Fruit fly (Drosophila melanogaster) whole organism, adult: ENCODE data around the gene UK114.

Source experiments
- CG11617 ChIP-seq: fragments of 200-800 bp; sonication (Bioruptor generic); optimal IDR thresholded peaks from 2 replicates; lab custom pipeline; 2017; ENCODE audit warnings: mild to moderate bottlenecking, missing biosample characterization, missing genetic modification reagents, missing genetic modification characterization
- CG12768 ChIP-seq: fragments of 200-800 bp; sonication (Bioruptor generic); optimal IDR thresholded peaks from 2 replicates; lab custom pipeline; 2017; ENCODE audit warnings: missing biosample characterization, missing genetic modification characterization, mild to moderate bottlenecking, moderate library complexity, missing genetic modification reagents
- CG33017 ChIP-seq: fragments of 200-800 bp; sonication (Bioruptor generic); optimal IDR thresholded peaks from 2 replicates; lab custom pipeline; 2018; ENCODE audit warnings: missing biosample characterization, mild to moderate bottlenecking, missing genetic modification characterization, moderate library complexity
- CG5204 ChIP-seq: fragments of 200-800 bp; sonication (Bioruptor generic); optimal IDR thresholded peaks from 2 replicates; lab custom pipeline; 2016; ENCODE audit warnings: missing biosample characterization, missing genetic modification characterization
- CG7101 ChIP-seq: fragments of 200-800 bp; sonication (Bioruptor generic); optimal IDR thresholded peaks from 2 replicates; lab custom pipeline; 2018; ENCODE audit warnings: missing biosample characterization, mild to moderate bottlenecking, missing genetic modification characterization, moderate library complexity
- Clk ChIP-seq: fragments of 200-800 bp; sonication (Bioruptor generic); optimal IDR thresholded peaks from 2 replicates; lab custom pipeline; 2017; ENCODE audit warnings: missing biosample characterization, missing genetic modification characterization
- Hr96 ChIP-seq: fragments of 200-800 bp; sonication (Bioruptor generic); optimal IDR thresholded peaks from 2 replicates; lab custom pipeline; 2016; ENCODE audit warnings: missing biosample characterization, missing genetic modification characterization
- bab1 ChIP-seq: fragments of 200-800 bp; sonication (Bioruptor generic); optimal IDR thresholded peaks from 3 replicates; lab custom pipeline; 2019; ENCODE audit warnings: missing biosample characterization, mild to moderate bottlenecking, missing genetic modification characterization, moderate library complexity
- kay ChIP-seq: fragments of 200-800 bp; sonication (Bioruptor generic); peaks from one replicate; lab custom pipeline; 2016; ENCODE audit warnings: missing biosample characterization, missing genetic modification characterization, borderline replicate concordance
- ovo ChIP-seq: fragments of 200-800 bp; sonication (Bioruptor generic); optimal IDR thresholded peaks from 2 replicates; lab custom pipeline; 2016; ENCODE audit warnings: missing biosample characterization, missing genetic modification characterization
- pad ChIP-seq: fragments of 200-800 bp; sonication (Bioruptor generic); optimal IDR thresholded peaks from 3 replicates; lab custom pipeline; 2017; ENCODE audit warnings: missing biosample characterization, missing genetic modification characterization, mild to moderate bottlenecking, moderate library complexity, missing genetic modification reagents
- tj ChIP-seq: fragments of 200-800 bp; sonication (Bioruptor generic); optimal IDR thresholded peaks from 3 replicates; lab custom pipeline; 2017; ENCODE audit warnings: missing biosample characterization, mild to moderate bottlenecking, missing genetic modification characterization, moderate library complexity

DNA sequence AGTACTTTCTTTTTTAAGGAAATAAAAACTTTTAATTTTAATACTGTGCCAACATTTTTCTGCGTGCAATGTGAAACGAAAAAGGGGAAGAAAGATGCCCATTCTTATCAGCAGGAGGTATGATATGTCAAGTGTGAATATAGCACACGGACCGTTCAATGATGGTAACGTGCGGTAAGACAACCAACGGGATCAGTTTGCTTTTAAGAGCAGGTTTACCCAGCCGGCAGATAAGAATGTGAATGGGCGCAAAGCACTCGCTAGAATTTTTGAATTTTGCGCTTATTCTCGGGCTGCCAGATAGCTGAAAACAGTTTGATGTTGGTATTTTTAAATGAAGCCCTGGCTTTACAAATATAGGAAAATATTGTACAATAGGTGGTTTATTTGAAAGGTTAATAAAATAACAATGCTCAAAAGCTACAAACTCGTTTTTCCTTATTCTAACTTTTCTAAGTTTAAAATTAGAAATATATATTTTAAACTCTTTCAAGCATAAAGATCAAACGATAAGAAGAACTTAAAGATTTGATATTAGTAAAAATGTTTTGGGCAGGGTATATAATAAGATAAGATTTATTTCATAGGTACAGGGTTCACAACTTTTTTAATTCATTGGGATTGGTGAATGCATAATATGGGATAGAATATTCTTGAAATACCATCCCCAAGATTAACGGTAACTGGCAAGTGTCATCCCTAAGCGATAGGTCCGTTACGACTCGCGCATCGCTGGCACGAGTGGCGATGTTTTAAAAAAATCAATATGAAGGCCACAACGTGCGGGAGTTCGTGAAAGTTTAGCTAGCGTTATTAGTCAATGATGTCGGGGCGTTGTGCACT lies 26.5 kb downstream of the UK114 start, which contains the start of gene dao:
- TF ChIP-seq CG7101 (tag; lab: Kevin White, UChicago) (no peak), CG12768 (GFP tag; lab: Kevin White, UChicago) (no peak), tj (GFP tag; lab: Kevin White, UChicago) (no peak), ovo (peak; percentile 61), kay (GFP tag; lab: Kevin White, UChicago) (no peak), pad (GFP tag; lab: Kevin White, UChicago) (peak; percentile 73), CG33017 (no peak), bab1 (GFP tag; lab: Kevin White, UChicago) (no peak), CG11617 (no peak), Hr96 (GFP tag; lab: Kevin White, UChicago) (no peak), CG5204 (GFP tag; lab: Kevin White, UChicago) (peak; percentile 59), Clk (GFP tag; lab: Kevin White, UChicago) (no peak)
